Fruit fly (Drosophila melanogaster) whole organism, embryonic: ENCODE results near the gene mRpL16.
A peak's percentile ranks its signal among the peaks of the same experiment; 100 is the strongest.

Source experiments
- CG12299 ChIP-seq: fragments of 200-800 bp; sonication (Bioruptor generic); optimal IDR thresholded peaks from 2 replicates; lab custom pipeline; 2018; ENCODE audit warnings: missing biosample characterization, mild to moderate bottlenecking, missing genetic modification characterization
- CG14710 ChIP-seq: fragments of 200-800 bp; sonication (Bioruptor generic); optimal IDR thresholded peaks from 3 replicates; lab custom pipeline; 2019; ENCODE audit warnings: missing biosample characterization, mild to moderate bottlenecking, missing genetic modification characterization, moderate library complexity
- CG17802 ChIP-seq: fragments of 200-800 bp; sonication (Bioruptor generic); optimal IDR thresholded peaks from 2 replicates; lab custom pipeline; 2018; ENCODE audit warnings: missing biosample characterization, mild to moderate bottlenecking, missing genetic modification characterization, moderate library complexity
- CG32532 ChIP-seq: fragments of 200-800 bp; sonication (Bioruptor generic); IDR thresholded peaks from 2 replicates; pipeline ENCODE4 v1.3.6; 2022; ENCODE audit warnings: missing biosample characterization, missing genetic modification characterization
- CG6689 ChIP-seq: fragments of 200-800 bp; sonication (Bioruptor generic); IDR thresholded peaks from 2 replicates; pipeline ENCODE4 v1.3.6; 2022; ENCODE audit warnings: missing biosample characterization, missing genetic modification characterization
- CG6854 ChIP-seq: fragments of 200-800 bp; sonication (Bioruptor generic); optimal IDR thresholded peaks from 3 replicates; lab custom pipeline; 2017; ENCODE audit warnings: missing biosample characterization, mild to moderate bottlenecking, missing genetic modification characterization
- CG8089 ChIP-seq: fragments of 200-800 bp; sonication (Bioruptor generic); optimal IDR thresholded peaks from 3 replicates; lab custom pipeline; 2016; ENCODE audit warnings: missing biosample characterization, missing genetic modification characterization
- HLHmδ ChIP-seq: fragments of 200-800 bp; sonication (Bioruptor generic); optimal IDR thresholded peaks from 2 replicates; lab custom pipeline; 2018; ENCODE audit warnings: missing biosample characterization, mild to moderate bottlenecking, missing genetic modification characterization, moderate library complexity
- Hmx ChIP-seq: fragments of 200-800 bp; sonication (Bioruptor generic); optimal IDR thresholded peaks from 2 replicates; lab custom pipeline; 2016; ENCODE audit warnings: missing biosample characterization, missing genetic modification characterization
- Mrtf ChIP-seq: fragments of 200-800 bp; sonication (Bioruptor generic); IDR thresholded peaks from 3 replicates; pipeline ENCODE4 v1.3.6; 2022; ENCODE audit warnings: missing biosample characterization, missing genetic modification characterization
- corto ChIP-seq: fragments of 200-800 bp; sonication (Bioruptor generic); optimal IDR thresholded peaks from 2 replicates; lab custom pipeline; 2016; ENCODE audit warnings: missing biosample characterization, mild to moderate bottlenecking, missing genetic modification characterization, moderate library complexity
- hb ChIP-seq: fragments of 200-800 bp; sonication (Bioruptor generic); IDR thresholded peaks from 3 replicates; pipeline ENCODE4 v1.3.6; 2022; ENCODE audit warnings: missing biosample characterization, missing genetic modification characterization; ENCODE audit not compliant: partially characterized antibody
- org-1 ChIP-seq: fragments of 200-800 bp; sonication (Bioruptor generic); optimal IDR thresholded peaks from 2 replicates; lab custom pipeline; 2017; ENCODE audit warnings: missing biosample characterization, missing genetic modification characterization
- otp ChIP-seq: fragments of 200-800 bp; sonication (Bioruptor generic); IDR thresholded peaks from 3 replicates; pipeline ENCODE4, ENCODE4 v1.3.6; 2022; ENCODE audit warnings: missing biosample characterization, missing genetic modification characterization

dm6 chrX:1908757-1909156, 18.7 kb downstream of the mRpL16 start, which contains the start of the genes Edem1 and Rbcn-3B:
- TF ChIP-seq HLHmδ = no peak
- TF ChIP-seq Hmx = no peak
- TF ChIP-seq CG6689 (GFP tag; lab: Robert Waterston, UW) = no peak
- no peak for TF ChIP-seq CG14710 (tag; lab: Kevin White, UChicago)
- TF ChIP-seq corto (GFP tag; lab: Kevin White, UChicago) = no peak
- no peak for TF ChIP-seq Mrtf (GFP tag; lab: Robert Waterston, UW)
- no peak for TF ChIP-seq CG12299 (tag; lab: Kevin White, UChicago)
- TF ChIP-seq hb (GFP tag; lab: Robert Waterston, UW) = peak; percentile 57; the same call in 1 of the 3 replicates
- no peak for TF ChIP-seq CG8089
- no peak for TF ChIP-seq otp (GFP tag; lab: Robert Waterston, UW)
- TF ChIP-seq CG17802 = no peak
- no peak for TF ChIP-seq CG32532 (GFP tag; lab: Robert Waterston, UW)
- no peak for TF ChIP-seq CG6854 (GFP tag; lab: Kevin White, UChicago)
- no peak for TF ChIP-seq org-1
